Worm (Caenorhabditis elegans) whole organism, L3 larva: ENCODE measurements around the gene cyn-9.

Experiments
- R02D3.7 ChIP-seq: fragments of 150-350 bp; optimal IDR thresholded peaks from 2 replicates; lab custom pipeline; 2014; ENCODE audit warnings: missing biosample characterization, missing genetic modification characterization
- ZK546.5 ChIP-seq: sonication (generic microtip); optimal IDR thresholded peaks from 2 replicates; lab custom pipeline; 2017; ENCODE audit warnings: missing biosample characterization, missing genetic modification characterization
- aly-2 ChIP-seq: fragments of 150-350 bp; optimal IDR thresholded peaks from 2 replicates; lab custom pipeline; 2014; ENCODE audit warnings: missing biosample characterization, missing genetic modification characterization
- ama-1 ChIP-seq: fragments of 150-350 bp; optimal IDR thresholded peaks from 2 replicates; lab custom pipeline; 2018
- ceh-16 ChIP-seq: sonication (generic microtip); optimal IDR thresholded peaks from 2 replicates; lab custom pipeline; 2017; ENCODE audit warnings: missing biosample characterization, missing genetic modification characterization
- ceh-28 ChIP-seq: fragments of 150-350 bp; optimal IDR thresholded peaks from 2 replicates; lab custom pipeline; 2014; ENCODE audit warnings: missing biosample characterization, missing genetic modification reagents, missing genetic modification characterization
- egl-5 ChIP-seq: fragments of 150-350 bp; optimal IDR thresholded peaks from 2 replicates; lab custom pipeline; 2017; ENCODE audit warnings: missing biosample characterization, missing genetic modification reagents, missing genetic modification characterization, inconsistent platforms
- elt-2 ChIP-seq: sonication (generic microtip); optimal IDR thresholded peaks from 2 replicates; lab custom pipeline; 2016; ENCODE audit warnings: missing genetic modification reagents, mild to moderate bottlenecking, missing genetic modification characterization, missing compliant biosample characterization
- elt-3 ChIP-seq, 3 experiments: fragments of 150-350 bp in 1 of 3; sonication (generic microtip) in 2 of 3; optimal IDR thresholded peaks; 2 replicates in 2 of 3; 4 replicates in 1 of 3; lab custom pipeline; 2014 to 2017; ENCODE audit warnings: missing biosample characterization in 3 of 3, missing genetic modification characterization in 3 of 3
- eor-1 ChIP-seq, 2 experiments: fragments of 150-350 bp; optimal IDR thresholded peaks; 2 replicates each; lab custom pipeline; 2014 to 2018; ENCODE audit warnings: missing biosample characterization in 2 of 2, missing genetic modification characterization in 2 of 2
- fkh-2 ChIP-seq: fragments of 150-350 bp; optimal IDR thresholded peaks from 2 replicates; lab custom pipeline; 2014; ENCODE audit warnings: missing biosample characterization, missing genetic modification reagents, missing genetic modification characterization
- fos-1 ChIP-seq: fragments of 150-350 bp; optimal IDR thresholded peaks from 2 replicates; lab custom pipeline; 2014; ENCODE audit warnings: missing biosample characterization, missing genetic modification characterization
- hmg-11 ChIP-seq: sonication (generic microtip); optimal IDR thresholded peaks from 2 replicates; lab custom pipeline; 2016; ENCODE audit warnings: missing genetic modification characterization, missing compliant biosample characterization
- jun-1 ChIP-seq: fragments of 150-350 bp; optimal IDR thresholded peaks from 2 replicates; lab custom pipeline; 2014; ENCODE audit warnings: missing biosample characterization, missing genetic modification reagents, missing genetic modification characterization
- lin-15B ChIP-seq: fragments of 150-350 bp; optimal IDR thresholded peaks from 2 replicates; lab custom pipeline; 2014; ENCODE audit warnings: missing biosample characterization, missing genetic modification characterization
- lin-39 ChIP-seq: fragments of 150-350 bp; optimal IDR thresholded peaks from 2 replicates; lab custom pipeline; 2018; ENCODE audit warnings: missing biosample characterization, missing genetic modification reagents, missing genetic modification characterization
- nfya-1 ChIP-seq: sonication (generic microtip); optimal IDR thresholded peaks from 2 replicates; lab custom pipeline; 2017; ENCODE audit warnings: missing genetic modification characterization, mild to moderate bottlenecking, missing compliant biosample characterization, antibody characterized with exemption, moderate library complexity; ENCODE audit not compliant: insufficient read depth
- nhr-11 ChIP-seq: fragments of 150-350 bp; optimal IDR thresholded peaks from 2 replicates; lab custom pipeline; 2014; ENCODE audit warnings: missing biosample characterization, missing genetic modification characterization
- nhr-237 ChIP-seq: fragments of 150-350 bp; optimal IDR thresholded peaks from 2 replicates; lab custom pipeline; 2014; ENCODE audit warnings: missing biosample characterization, missing genetic modification characterization
- nhr-25 ChIP-seq: sonication (generic microtip); optimal IDR thresholded peaks from 2 replicates; lab custom pipeline; 2017; ENCODE audit warnings: missing biosample characterization, missing genetic modification characterization
- nhr-43 ChIP-seq: sonication (generic microtip); optimal IDR thresholded peaks from 2 replicates; lab custom pipeline; 2016; ENCODE audit warnings: mild to moderate bottlenecking, missing genetic modification characterization, missing compliant biosample characterization; ENCODE audit not compliant: poor library complexity, severe bottlenecking
- nhr-67 ChIP-seq: fragments of 150-350 bp; optimal IDR thresholded peaks from 2 replicates; lab custom pipeline; 2014; ENCODE audit warnings: missing biosample characterization, missing genetic modification characterization
- nhr-77 ChIP-seq: fragments of 150-350 bp; optimal IDR thresholded peaks from 2 replicates; lab custom pipeline; 2014; ENCODE audit warnings: missing biosample characterization, missing genetic modification characterization
- pha-4 ChIP-seq: fragments of 150-350 bp; optimal IDR thresholded peaks from 2 replicates; lab custom pipeline; 2014; ENCODE audit warnings: missing biosample characterization, missing genetic modification reagents, missing genetic modification characterization
- sea-2 ChIP-seq: fragments of 150-350 bp; sonication (generic microtip); optimal IDR thresholded peaks from 4 replicates; lab custom pipeline; 2014; ENCODE audit warnings: missing biosample characterization, missing genetic modification reagents, missing genetic modification characterization
- snpc-4 ChIP-seq: fragments of 150-350 bp; optimal IDR thresholded peaks from 2 replicates; lab custom pipeline; 2014; ENCODE audit warnings: missing biosample characterization, missing genetic modification characterization
- tbx-2 ChIP-seq: sonication (generic microtip); optimal IDR thresholded peaks from 2 replicates; lab custom pipeline; 2016; ENCODE audit warnings: mild to moderate bottlenecking, missing genetic modification characterization, missing compliant biosample characterization
- unc-39 ChIP-seq: sonication (generic microtip); optimal IDR thresholded peaks from 4 replicates; lab custom pipeline; 2017; ENCODE audit warnings: missing biosample characterization, missing genetic modification characterization
- unc-62 ChIP-seq: fragments of 150-350 bp; sonication (generic microtip); optimal IDR thresholded peaks from 4 replicates; lab custom pipeline; 2014; ENCODE audit warnings: missing biosample characterization, missing genetic modification reagents, missing genetic modification characterization
- zag-1 ChIP-seq: fragments of 150-350 bp; optimal IDR thresholded peaks from 2 replicates; lab custom pipeline; 2014; ENCODE audit warnings: missing biosample characterization, missing genetic modification characterization
- ztf-11 ChIP-seq: fragments of 150-350 bp; optimal IDR thresholded peaks from 2 replicates; lab custom pipeline; 2014; ENCODE audit warnings: missing biosample characterization, missing genetic modification characterization
- ztf-4 ChIP-seq: fragments of 150-350 bp; optimal IDR thresholded peaks from 2 replicates; lab custom pipeline; 2014; ENCODE audit warnings: missing biosample characterization, missing genetic modification characterization

Gene cyn-9

DNA sequence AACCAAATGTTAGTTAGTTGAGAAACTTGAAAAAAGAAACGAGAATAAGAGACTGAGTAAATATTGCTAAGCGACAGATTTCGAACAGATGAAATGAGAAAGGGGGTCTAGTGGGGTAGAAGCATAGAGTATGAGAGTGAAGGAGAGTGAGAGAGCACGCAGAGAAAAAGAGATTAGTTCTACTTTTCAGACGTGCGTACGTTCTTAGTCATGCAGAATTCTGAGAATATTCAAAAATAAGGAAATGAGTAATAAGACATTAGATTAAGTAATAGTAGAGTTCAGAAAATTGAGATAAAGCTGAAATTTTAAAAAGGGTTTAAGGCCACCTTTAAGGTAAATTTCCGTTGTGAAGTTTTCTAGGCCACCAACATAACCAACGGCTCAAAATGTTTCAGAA is 28.5 kb downstream of the cyn-9 start:
- no peak for TF ChIP-seq nhr-43 (tag; lab: Kevin White, UChicago)
- peak; percentile 62 for TF ChIP-seq pha-4 (tag; lab: Kevin White, UChicago)
- TF ChIP-seq aly-2 (tag; lab: Kevin White, UChicago), result no peak
- TF ChIP-seq hmg-11 (tag; lab: Kevin White, UChicago), result peak; percentile 12
- TF ChIP-seq nfya-1, result peak; percentile 27

DNA sequence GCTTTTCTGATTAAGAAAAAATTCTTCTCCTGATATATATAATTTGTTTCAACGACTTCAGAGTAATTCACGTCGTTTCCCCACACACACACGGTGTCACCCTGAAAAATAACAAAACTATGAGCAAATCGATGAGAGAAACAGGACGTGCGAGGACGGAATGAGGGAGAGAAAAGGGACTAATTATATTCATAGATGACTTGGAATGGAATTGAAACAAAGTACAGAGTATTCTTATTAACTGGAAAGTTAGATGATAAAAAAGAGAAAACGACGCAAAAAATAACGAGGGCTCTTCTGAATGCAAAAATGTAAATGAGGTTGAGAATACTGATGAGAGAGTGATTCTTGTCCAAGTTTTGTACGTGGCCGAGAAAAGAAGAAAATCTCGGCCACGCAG is 29.1 kb downstream of the cyn-9 start, which contains the start of gene C46F11.6:
TSS of gene C46F11.6 (minus strand) at position 101 of the 400 bp plus-strand sequence.
- TF ChIP-seq R02D3.7 (tag; lab: Kevin White, UChicago), result no peak
- no peak for TF ChIP-seq lin-39
- no peak for TF ChIP-seq ama-1 (lab: Kevin White, UChicago)
- TF ChIP-seq aly-2 (tag; lab: Kevin White, UChicago), result no peak
- no peak for TF ChIP-seq snpc-4 (tag; lab: Kevin White, UChicago)
- no peak for TF ChIP-seq ceh-16
- no peak for TF ChIP-seq tbx-2 (tag; lab: Kevin White, UChicago)
- TF ChIP-seq egl-5 (tag; lab: Kevin White, UChicago), result no peak
- no peak for TF ChIP-seq pha-4 (tag; lab: Kevin White, UChicago)
- TF ChIP-seq unc-39 (tag; lab: Kevin White, UChicago), result no peak
- TF ChIP-seq ztf-11 (tag; lab: Kevin White, UChicago), result no peak
- TF ChIP-seq nhr-25 (tag; lab: Kevin White, UChicago), result no peak
- no peak for TF ChIP-seq ceh-28 (tag; lab: Kevin White, UChicago)
- no peak for TF ChIP-seq nhr-237 (tag; lab: Kevin White, UChicago)
- TF ChIP-seq fkh-2, result no peak
- no peak for TF ChIP-seq unc-62 (GFP tag; lab: Kevin White, UChicago)
- no peak for TF ChIP-seq zag-1 (tag; lab: Kevin White, UChicago)
- no peak for TF ChIP-seq jun-1 (tag; lab: Kevin White, UChicago)
- TF ChIP-seq ztf-4 (tag; lab: Kevin White, UChicago), result no peak
- TF ChIP-seq eor-1 (tag; optimal IDR thresholded peaks at IDR 0.05; lab: Kevin White, UChicago), result no peak

DNA sequence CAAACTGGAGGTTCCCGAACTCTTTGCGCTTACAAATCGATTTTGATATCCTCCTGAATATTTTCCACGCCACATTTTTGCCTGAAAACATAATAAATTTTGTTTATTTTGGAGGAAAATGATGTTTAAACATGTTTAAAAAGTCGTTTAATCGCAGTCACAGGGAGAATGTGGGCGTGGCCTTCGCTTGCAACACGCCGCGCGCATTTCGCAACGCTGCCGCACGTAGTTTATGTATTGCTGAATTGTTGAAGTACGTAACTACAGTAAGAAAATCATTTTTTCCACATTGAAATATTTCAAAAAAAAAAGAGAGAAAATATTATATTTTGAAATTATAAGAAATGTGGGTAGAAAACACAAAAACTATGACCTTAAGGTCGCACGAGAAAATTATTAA is 35.2 kb downstream of the cyn-9 start, which contains the start of gene C46F11.4:
TSS of gene C46F11.4 (minus strand) at position 81 of the 400 bp plus-strand sequence.
- peak; percentile 43 for TF ChIP-seq nfya-1
- peak; percentile 45 for TF ChIP-seq lin-39
- TF ChIP-seq hmg-11 (tag; lab: Kevin White, UChicago), result peak; percentile 88
- no peak for TF ChIP-seq elt-3 (tag; optimal IDR thresholded peaks at IDR 0.05; lab: Kevin White, UChicago)
- TF ChIP-seq elt-2 (tag; lab: Kevin White, UChicago), result peak; percentile 15
- TF ChIP-seq sea-2 (GFP tag; lab: Kevin White, UChicago), result no peak
- no peak for TF ChIP-seq nhr-11 (tag; lab: Kevin White, UChicago)
- TF ChIP-seq ztf-4 (tag; lab: Kevin White, UChicago), result no peak
- TF ChIP-seq pha-4 (tag; lab: Kevin White, UChicago), result peak; percentile 63
- no peak for TF ChIP-seq fos-1 (tag; lab: Kevin White, UChicago)
- TF ChIP-seq lin-15B, result no peak
- TF ChIP-seq nhr-67 (tag; lab: Kevin White, UChicago), result no peak
- TF ChIP-seq ceh-28 (tag; lab: Kevin White, UChicago), result no peak
- TF ChIP-seq nhr-237 (tag; lab: Kevin White, UChicago), result no peak

DNA sequence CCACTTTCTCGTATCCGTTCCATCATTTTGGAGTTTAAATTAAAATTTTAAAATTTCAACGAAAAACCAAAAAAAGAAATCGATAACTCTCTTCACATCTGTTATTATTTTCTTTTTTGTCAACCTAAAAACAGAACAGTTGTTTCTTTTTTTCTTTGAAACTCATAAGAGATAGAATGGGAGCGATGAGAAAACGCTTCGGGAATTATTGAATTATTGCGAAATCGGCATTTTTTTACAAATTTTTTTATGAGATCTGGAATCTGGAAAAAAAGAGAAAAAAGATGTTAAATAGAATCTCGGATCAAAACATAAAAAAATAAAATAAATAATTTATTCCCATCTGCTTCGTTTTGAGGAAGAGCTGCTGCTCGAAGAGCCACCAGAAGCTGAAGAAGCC is 42.0 kb downstream of the cyn-9 start, which contains the start of gene C46F11.5:
TSS of gene C46F11.5 (minus strand) at position 128 of the 400 bp plus-strand sequence.
- TF ChIP-seq ceh-28 (tag; lab: Kevin White, UChicago), result peak; percentile 57
- no peak for TF ChIP-seq sea-2 (GFP tag; lab: Kevin White, UChicago)
- TF ChIP-seq ceh-16, result no peak

DNA sequence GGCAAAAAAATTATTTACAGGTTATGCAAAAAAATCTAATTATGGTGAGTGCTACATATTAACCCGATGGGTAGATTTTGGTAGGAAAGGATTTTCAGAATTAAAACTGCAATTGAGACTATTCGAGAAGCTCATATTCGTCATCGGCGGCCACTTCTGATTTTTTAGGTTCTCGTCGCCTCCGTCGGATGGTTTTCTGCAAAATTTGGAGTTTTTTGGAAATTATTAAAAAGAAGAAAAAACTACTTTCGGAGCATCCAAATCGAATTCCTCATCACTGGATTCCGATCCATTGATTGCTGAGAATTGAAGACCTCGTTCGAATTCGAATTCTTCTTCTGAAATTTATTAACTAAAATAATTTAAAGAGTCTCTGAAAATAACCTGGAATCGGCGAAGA is 46.5 kb downstream of the cyn-9 start:
- TF ChIP-seq ZK546.5 (no peak), nhr-25 (tag; lab: Kevin White, UChicago) (peak; percentile 25), ama-1 (lab: Kevin White, UChicago) (peak; percentile 60), elt-2 (tag; lab: Kevin White, UChicago) (peak; percentile 14), R02D3.7 (tag; lab: Kevin White, UChicago) (no peak)
- TF ChIP-seq, all 47 proteins: peak for 3

DNA sequence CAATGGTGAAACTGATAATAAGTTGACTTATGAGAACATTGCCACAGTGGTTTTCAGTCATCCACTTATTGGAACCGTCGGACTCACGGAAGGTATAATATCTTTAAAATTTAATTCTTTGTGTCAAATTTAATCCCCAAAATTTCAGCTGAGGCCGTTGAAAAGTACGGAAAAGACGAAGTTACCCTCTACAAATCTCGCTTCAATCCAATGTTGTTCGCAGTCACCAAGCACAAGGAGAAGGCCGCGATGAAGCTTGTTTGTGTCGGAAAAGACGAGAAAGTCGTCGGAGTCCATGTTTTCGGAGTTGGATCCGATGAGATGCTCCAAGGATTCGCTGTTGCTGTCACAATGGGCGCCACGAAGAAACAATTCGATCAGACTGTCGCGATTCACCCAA is 47.0 kb downstream of the cyn-9 start:
- TF ChIP-seq ama-1 (lab: Kevin White, UChicago), result peak; percentile 54
- no peak for TF ChIP-seq nhr-77 (tag; lab: Kevin White, UChicago)
